Fruit fly (Drosophila melanogaster) whole organism, adult: Measurements from ENCODE around the gene t-Grip84.

Experiments used
- CG11617 ChIP-seq: fragments of 200-800 bp; sonication (Bioruptor generic); optimal IDR thresholded peaks from 2 replicates; lab custom pipeline; 2017; ENCODE audit warnings: mild to moderate bottlenecking, missing biosample characterization, missing genetic modification reagents, missing genetic modification characterization
- CG14711 ChIP-seq: fragments of 200-800 bp; sonication (Bioruptor generic); optimal IDR thresholded peaks from 2 replicates; lab custom pipeline; 2018; ENCODE audit warnings: missing biosample characterization, mild to moderate bottlenecking, missing genetic modification characterization, moderate library complexity
- bab1 ChIP-seq: fragments of 200-800 bp; sonication (Bioruptor generic); optimal IDR thresholded peaks from 3 replicates; lab custom pipeline; 2019; ENCODE audit warnings: missing biosample characterization, mild to moderate bottlenecking, missing genetic modification characterization, moderate library complexity

DNA sequence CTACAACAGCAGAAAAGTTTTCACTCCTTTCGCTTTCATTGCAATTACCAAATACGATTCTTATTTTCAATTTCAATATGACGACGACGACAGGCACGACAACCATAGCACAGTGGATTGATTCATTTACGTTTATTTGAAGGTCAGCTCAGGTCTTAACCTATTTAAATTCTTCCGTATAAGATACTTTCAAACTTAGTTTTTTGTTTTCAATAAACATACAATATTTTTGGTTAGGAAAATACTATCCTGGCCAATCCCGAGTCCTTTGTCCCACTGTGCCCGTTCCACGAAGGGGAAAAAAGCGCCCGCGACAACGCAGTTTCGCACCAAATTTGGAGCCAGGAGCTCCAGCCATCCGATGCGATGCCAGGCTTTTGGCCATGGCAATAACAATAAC, 40.6 kb downstream of the t-Grip84 start:
- TF ChIP-seq CG11617 (GFP tag; lab: Kevin White, UChicago): no peak
- TF ChIP-seq CG14711: no peak
- TF ChIP-seq bab1 (GFP tag; lab: Kevin White, UChicago): no peak
